Worm (Caenorhabditis elegans) whole organism, late embryonic: Measurements from ENCODE around the gene usp-4.

Experiments
- C38D4.7 ChIP-seq: fragments of 200-800 bp; sonication (Bioruptor generic); optimal IDR thresholded peaks from 2 replicates; lab custom pipeline; 2018; ENCODE audit warnings: mild to moderate bottlenecking, missing genetic modification characterization, moderate library complexity, missing compliant biosample characterization
- F13H6.1 ChIP-seq: sonication (generic microtip); optimal IDR thresholded peaks from 2 replicates; lab custom pipeline; 2016; ENCODE audit warnings: missing genetic modification characterization, missing compliant biosample characterization
- K02D7.2 ChIP-seq: sonication (generic microtip); optimal IDR thresholded peaks from 2 replicates; lab custom pipeline; 2017; ENCODE audit warnings: mild to moderate bottlenecking, missing genetic modification characterization, missing compliant biosample characterization
- K09A11.1 ChIP-seq: sonication (generic microtip); optimal IDR thresholded peaks from 2 replicates; lab custom pipeline; 2017; ENCODE audit warnings: antibody characterized with exemption, mild to moderate bottlenecking, missing genetic modification characterization, missing compliant biosample characterization; ENCODE audit not compliant: insufficient read depth
- ama-1 ChIP-seq: fragments of 150-350 bp; optimal IDR thresholded peaks from 2 replicates; lab custom pipeline; 2014
- ceh-19 ChIP-seq: fragments of 200-800 bp; sonication (Bioruptor generic); optimal IDR thresholded peaks from 2 replicates; lab custom pipeline; 2018; ENCODE audit warnings: mild to moderate bottlenecking, missing genetic modification characterization, missing compliant biosample characterization
- ceh-24 ChIP-seq: sonication (generic microtip); optimal IDR thresholded peaks from 2 replicates; lab custom pipeline; 2016; ENCODE audit warnings: mild to moderate bottlenecking, missing genetic modification characterization, missing compliant biosample characterization
- ceh-31 ChIP-seq: sonication (generic microtip); optimal IDR thresholded peaks from 2 replicates; lab custom pipeline; 2016; ENCODE audit warnings: missing genetic modification characterization, missing compliant biosample characterization
- ceh-45 ChIP-seq: fragments of 200-800 bp; sonication (Bioruptor generic); IDR thresholded peaks from 2 replicates; pipeline ENCODE4 v1.3.6; 2022; ENCODE audit warnings: missing genetic modification reagents, missing genetic modification characterization, missing compliant biosample characterization
- ceh-9 ChIP-seq: sonication (generic microtip); optimal IDR thresholded peaks from 2 replicates; lab custom pipeline; 2016; ENCODE audit warnings: mild to moderate bottlenecking, missing genetic modification characterization, inconsistent platforms, missing compliant biosample characterization
- elt-2 ChIP-seq: sonication (generic microtip); optimal IDR thresholded peaks from 2 replicates; lab custom pipeline; 2016; ENCODE audit warnings: missing genetic modification reagents, missing genetic modification characterization, missing compliant biosample characterization
- ets-4 ChIP-seq: sonication (generic microtip); optimal IDR thresholded peaks from 2 replicates; lab custom pipeline; 2016; ENCODE audit warnings: missing genetic modification characterization, missing compliant biosample characterization
- fkh-10 ChIP-seq: fragments of 150-350 bp; optimal IDR thresholded peaks from 2 replicates; lab custom pipeline; 2014; ENCODE audit warnings: missing biosample characterization, missing genetic modification reagents, missing genetic modification characterization
- gmeb-2 ChIP-seq: sonication (generic microtip); optimal IDR thresholded peaks from 2 replicates; lab custom pipeline; 2016; ENCODE audit warnings: missing genetic modification characterization, inconsistent platforms, missing compliant biosample characterization
- hlh-13 ChIP-seq: fragments of 200-800 bp; sonication (Bioruptor generic); optimal IDR thresholded peaks from 2 replicates; lab custom pipeline; 2018; ENCODE audit warnings: mild to moderate bottlenecking, missing genetic modification characterization, missing compliant biosample characterization
- hlh-15 ChIP-seq: sonication (generic microtip); optimal IDR thresholded peaks from 2 replicates; lab custom pipeline; 2016; ENCODE audit warnings: missing genetic modification characterization, missing compliant biosample characterization
- hlh-30 ChIP-seq: sonication (generic microtip); optimal IDR thresholded peaks from 2 replicates; lab custom pipeline; 2017; ENCODE audit warnings: antibody characterized with exemption, missing genetic modification characterization, missing compliant biosample characterization; ENCODE audit not compliant: insufficient read depth
- madf-2 ChIP-seq: sonication (generic microtip); optimal IDR thresholded peaks from 2 replicates; lab custom pipeline; 2017; ENCODE audit warnings: missing genetic modification characterization, missing compliant biosample characterization
- mec-3 ChIP-seq: sonication (generic microtip); optimal IDR thresholded peaks from 2 replicates; lab custom pipeline; 2016; ENCODE audit warnings: borderline replicate concordance, missing genetic modification characterization, missing compliant biosample characterization
- nfya-1 ChIP-seq: sonication (generic microtip); optimal IDR thresholded peaks from 2 replicates; lab custom pipeline; 2017; ENCODE audit warnings: missing genetic modification characterization, mild to moderate bottlenecking, missing compliant biosample characterization, antibody characterized with exemption, moderate library complexity
- nhr-11 ChIP-seq: fragments of 150-350 bp; optimal IDR thresholded peaks from 2 replicates; lab custom pipeline; 2014; ENCODE audit warnings: missing biosample characterization, missing genetic modification characterization
- npax-4 ChIP-seq: sonication (generic microtip); optimal IDR thresholded peaks from 2 replicates; lab custom pipeline; 2016; ENCODE audit warnings: missing genetic modification characterization, missing compliant biosample characterization
- odd-2 ChIP-seq: sonication (generic microtip); optimal IDR thresholded peaks from 2 replicates; lab custom pipeline; 2017; ENCODE audit warnings: antibody characterized with exemption, mild to moderate bottlenecking, missing genetic modification characterization, missing compliant biosample characterization
- pag-3 ChIP-seq: sonication (generic microtip); optimal IDR thresholded peaks from 2 replicates; lab custom pipeline; 2016; ENCODE audit warnings: missing compliant biosample characterization, missing genetic modification characterization, borderline replicate concordance
- pat-9 ChIP-seq: fragments of 200-800 bp; sonication (Bioruptor generic); optimal IDR thresholded peaks from 2 replicates; lab custom pipeline; 2018; ENCODE audit warnings: mild to moderate bottlenecking, missing genetic modification characterization, moderate library complexity, missing compliant biosample characterization
- pax-1 ChIP-seq: fragments of 150-350 bp; optimal IDR thresholded peaks from 2 replicates; lab custom pipeline; 2014; ENCODE audit warnings: missing biosample characterization, missing genetic modification characterization
- pha-2 ChIP-seq: sonication (generic microtip); optimal IDR thresholded peaks from 2 replicates; lab custom pipeline; 2017; ENCODE audit warnings: mild to moderate bottlenecking, missing genetic modification characterization, missing compliant biosample characterization
- pha-4 ChIP-seq: fragments of 150-350 bp; optimal IDR thresholded peaks from 2 replicates; lab custom pipeline; 2018; ENCODE audit warnings: missing biosample characterization, missing genetic modification reagents, missing genetic modification characterization
- pros-1 ChIP-seq: fragments of 150-350 bp; optimal IDR thresholded peaks from 2 replicates; lab custom pipeline; 2014; ENCODE audit warnings: missing biosample characterization, missing genetic modification reagents, missing genetic modification characterization
- rnt-1 ChIP-seq: sonication (generic microtip); optimal IDR thresholded peaks from 2 replicates; lab custom pipeline; 2016; ENCODE audit warnings: missing genetic modification characterization, missing compliant biosample characterization
- sdc-2 ChIP-seq: sonication (generic microtip); optimal IDR thresholded peaks from 2 replicates; lab custom pipeline; 2016; ENCODE audit warnings: missing genotype, missing genetic modification characterization, missing compliant biosample characterization
- sox-2 ChIP-seq: fragments of 200-800 bp; sonication (Bioruptor generic); IDR thresholded peaks from 2 replicates; pipeline ENCODE4 v1.3.6; 2022; ENCODE audit warnings: missing genetic modification reagents, missing genetic modification characterization, missing compliant biosample characterization
- syd-9 ChIP-seq: sonication (generic microtip); optimal IDR thresholded peaks from 2 replicates; lab custom pipeline; 2016; ENCODE audit warnings: mild to moderate bottlenecking, missing genetic modification characterization, moderate library complexity, missing compliant biosample characterization
- tbx-2 ChIP-seq: sonication (generic microtip); optimal IDR thresholded peaks from 2 replicates; lab custom pipeline; 2016; ENCODE audit warnings: missing genetic modification characterization, missing compliant biosample characterization
- tbx-7 ChIP-seq: sonication (generic microtip); optimal IDR thresholded peaks from 2 replicates; lab custom pipeline; 2016; ENCODE audit warnings: missing genotype, missing genetic modification characterization, missing compliant biosample characterization
- unc-42 ChIP-seq: sonication (generic microtip); optimal IDR thresholded peaks from 2 replicates; lab custom pipeline; 2016; ENCODE audit warnings: missing genotype, missing genetic modification characterization, missing compliant biosample characterization
- unc-55 ChIP-seq: sonication (generic microtip); optimal IDR thresholded peaks from 2 replicates; lab custom pipeline; 2017; ENCODE audit warnings: missing biosample characterization, missing genetic modification reagents, missing genetic modification characterization
- zip-5 ChIP-seq: sonication (generic microtip); optimal IDR thresholded peaks from 2 replicates; lab custom pipeline; 2016; ENCODE audit warnings: missing genetic modification characterization, missing compliant biosample characterization

Gene usp-4

ce11 chrIV:6792380-6793309 is 35.5 kb downstream of the usp-4 start:
- TF ChIP-seq K09A11.1 (tag; lab: Kevin White, UChicago), result no peak
- TF ChIP-seq F13H6.1, result no peak
- no peak for TF ChIP-seq pha-2 (tag; lab: Kevin White, UChicago)
- no peak for TF ChIP-seq mec-3 (tag; lab: Kevin White, UChicago)
- no peak for TF ChIP-seq zip-5 (tag; lab: Kevin White, UChicago)
- TF ChIP-seq madf-2 (tag; lab: Kevin White, UChicago), result no peak
- TF ChIP-seq tbx-7 (tag; lab: Kevin White, UChicago), result no peak
- no peak for TF ChIP-seq hlh-13
- no peak for TF ChIP-seq nfya-1 (tag; lab: Kevin White, UChicago)
- TF ChIP-seq K02D7.2 (tag; lab: Kevin White, UChicago), result no peak
- TF ChIP-seq pax-1 (tag; lab: Kevin White, UChicago), result no peak

- TF ChIP-seq C38D4.7 (GFP tag; lab: Kevin White, UChicago) (no peak), ceh-24 (no peak), odd-2 (no peak), syd-9 (tag; lab: Kevin White, UChicago) (no peak), npax-4 (tag; lab: Kevin White, UChicago) (no peak), pros-1 (tag; lab: Kevin White, UChicago) (no peak), ceh-31 (tag; lab: Kevin White, UChicago) (no peak), pag-3 (tag; lab: Kevin White, UChicago) (no peak), K02D7.2 (tag; lab: Kevin White, UChicago) (no peak), ceh-9 (tag; lab: Kevin White, UChicago) (no peak), unc-55 (GFP tag; lab: Kevin White, UChicago) (no peak), sox-2 (GFP tag; lab: Robert Waterston, UW) (no peak), ama-1 (lab: Kevin White, UChicago) (no peak)
Observed at ce11 chrIV:6793310-6793966, 36.3 kb downstream of the usp-4 start.

ce11 chrIV:6795529-6795928 is 38.4 kb downstream of the usp-4 start, which contains the start of the genes C17H12.3 and C17H12.12:
C17H12.3 (minus strand) TSS chrIV:6795629.
C17H12.12 (plus strand) TSS chrIV:6795924.
- TF ChIP-seq tbx-2 (tag; lab: Kevin White, UChicago), result no peak
- no peak for TF ChIP-seq elt-2 (tag; lab: Kevin White, UChicago)
- TF ChIP-seq sdc-2 (tag; lab: Kevin White, UChicago), result no peak
- TF ChIP-seq syd-9 (tag; lab: Kevin White, UChicago), result no peak
- TF ChIP-seq unc-42 (tag; lab: Kevin White, UChicago), result no peak
- TF ChIP-seq unc-55 (GFP tag; lab: Kevin White, UChicago), result no peak
- TF ChIP-seq hlh-30 (tag; lab: Kevin White, UChicago), result no peak
- no peak for TF ChIP-seq hlh-15 (tag; lab: Kevin White, UChicago)
- TF ChIP-seq ets-4 (tag; lab: Kevin White, UChicago), result no peak
- no peak for TF ChIP-seq madf-2 (tag; lab: Kevin White, UChicago)
- TF ChIP-seq fkh-10 (GFP tag; lab: Kevin White, UChicago), result no peak
- TF ChIP-seq pha-4 (tag; lab: Kevin White, UChicago), result no peak
- no peak for TF ChIP-seq mec-3 (tag; lab: Kevin White, UChicago)
- no peak for TF ChIP-seq nhr-11
- TF ChIP-seq rnt-1 (tag; lab: Kevin White, UChicago), result no peak
- no peak for TF ChIP-seq pat-9 (tag; lab: Kevin White, UChicago)
- no peak for TF ChIP-seq gmeb-2 (tag; lab: Kevin White, UChicago)
- no peak for TF ChIP-seq ceh-19
- TF ChIP-seq ceh-45 (GFP tag; lab: Robert Waterston, UW), result no peak
- no peak for TF ChIP-seq tbx-7 (tag; lab: Kevin White, UChicago)
